Fruit fly (Drosophila melanogaster): Measurements from ENCODE around the gene Uba4.
A peak's percentile ranks its signal among the peaks of the same experiment; 100 is the strongest.

Uba4 gene

DNA sequence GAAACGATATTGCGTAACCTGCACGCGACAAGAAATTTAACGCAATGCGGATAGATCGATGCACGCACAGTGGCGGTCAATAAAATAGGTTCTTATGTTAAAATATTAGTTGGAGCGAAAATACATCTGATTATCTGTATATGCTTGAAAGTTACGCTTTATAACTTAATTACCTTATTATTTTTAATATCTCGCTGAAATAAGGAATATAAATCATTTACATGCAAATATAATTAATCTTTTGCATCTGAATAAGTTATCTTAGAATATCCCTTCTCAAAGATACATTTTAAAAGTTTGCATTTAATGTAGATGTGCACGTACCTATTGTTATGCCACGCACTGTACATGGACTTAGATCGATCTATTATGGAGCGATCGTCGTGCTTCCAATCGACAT is 45.5 kb upstream of the Uba4 start (continued):
- TF ChIP-seq CG11762 (GFP tag; optimal IDR thresholded peaks at IDR 0.05; ENCODE audit: insufficient read depth) (peak; percentile 36), Hr39 (GFP tag; optimal IDR thresholded peaks at IDR 0.05) (peak; percentile 38), CG6792 (GFP tag; optimal IDR thresholded peaks at IDR 0.05) (peak; percentile 35), acj6 (GFP tag; optimal IDR thresholded peaks at IDR 0.05) (peak; percentile 62), CG11294 (GFP tag; IDR thresholded peaks at IDR 0.05) (no peak), Hr38 (GFP tag; optimal IDR thresholded peaks at IDR 0.05) (no peak), Eip93F (GFP tag; optimal IDR thresholded peaks at IDR 0.05) (no peak), Sox102F (GFP tag; optimal IDR thresholded peaks at IDR 0.05) (no peak), Met (GFP tag; optimal IDR thresholded peaks at IDR 0.05) (peak; percentile 49), CG8319 (GFP tag; optimal IDR thresholded peaks at IDR 0.05) (no peak), OdsH (GFP tag; optimal IDR thresholded peaks at IDR 0.05) (peak; percentile 65), fd85E (GFP tag; optimal IDR thresholded peaks at IDR 0.05) (no peak), CG1621 (tag; optimal IDR thresholded peaks at IDR 0.05) (peak; percentile 49), CG9139 (GFP tag; optimal IDR thresholded peaks at IDR 0.05) (peak; percentile 7)

DNA sequence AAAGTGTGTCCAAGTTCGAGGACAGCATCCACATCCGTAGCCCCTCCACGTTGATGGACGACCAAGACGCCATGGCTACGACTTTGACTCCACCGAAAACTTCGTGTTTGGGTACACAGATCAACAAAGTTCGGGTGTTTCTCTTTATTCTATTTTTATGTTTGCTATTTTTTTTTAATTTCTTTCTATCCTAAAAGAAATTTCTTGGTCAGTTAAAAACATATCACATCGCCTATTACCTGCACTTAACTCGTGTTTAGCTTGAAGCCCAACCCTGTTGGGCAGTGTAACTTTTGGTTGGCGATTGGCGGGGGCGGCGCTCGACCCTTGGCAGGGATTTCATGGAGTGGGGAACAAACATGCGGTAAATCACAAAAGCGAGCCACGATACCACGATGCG is 43.8 kb upstream of the Uba4 start:
- TF ChIP-seq CG10631 (GFP tag; optimal IDR thresholded peaks at IDR 0.05) (peak; percentile 63), CG31627 (GFP tag; optimal IDR thresholded peaks at IDR 0.05) (peak; percentile 73), cyc (GFP tag; optimal IDR thresholded peaks at IDR 0.05) (peak; percentile 74), Smox (GFP tag; optimal IDR thresholded peaks at IDR 0.05) (peak; percentile 63), Hr39 (GFP tag; optimal IDR thresholded peaks at IDR 0.05) (peak; percentile 70), Sox102F (GFP tag; optimal IDR thresholded peaks at IDR 0.05) (peak; percentile 78), acj6 (GFP tag; optimal IDR thresholded peaks at IDR 0.05) (peak; percentile 59), OdsH (GFP tag; optimal IDR thresholded peaks at IDR 0.05) (peak; percentile 66), CG15336 (GFP tag; IDR thresholded peaks at IDR 0.05) (peak; percentile 72), Hr38 (GFP tag; optimal IDR thresholded peaks at IDR 0.05) (no peak), achi (GFP tag; optimal IDR thresholded peaks at IDR 0.05) (peak; percentile 68), Ets21C (GFP tag; optimal IDR thresholded peaks at IDR 0.05) (peak; percentile 56), Sox15 (GFP tag; optimal IDR thresholded peaks at IDR 0.05) (peak; percentile 69), Hr4 (GFP tag; optimal IDR thresholded peaks at IDR 0.05) (peak; percentile 51), ss (GFP tag; optimal IDR thresholded peaks at IDR 0.05) (peak; percentile 81 to 82), net (GFP tag; optimal IDR thresholded peaks at IDR 0.05) (peak; percentile 79), CG34406 (GFP tag; optimal IDR thresholded peaks at IDR 0.05) (peak; percentile 71), CG6163 (GFP tag; IDR thresholded peaks at IDR 0.05) (peak; percentile 75; the same call in 2 of the 3 replicates), eg (GFP tag; IDR thresholded peaks at IDR 0.05) (peak; percentile 75), topi (GFP tag; optimal IDR thresholded peaks at IDR 0.05) (peak; percentile 73), CG6808 (GFP tag; optimal IDR thresholded peaks at IDR 0.05) (peak; percentile 84), CG3919 (GFP tag; optimal IDR thresholded peaks at IDR 0.05) (peak; percentile 77), Sox14 (GFP tag; optimal IDR thresholded peaks at IDR 0.05) (peak; percentile 85), CG1621 (tag; optimal IDR thresholded peaks at IDR 0.05) (peak; percentile 58), Gug (GFP tag; IDR thresholded peaks at IDR 0.05) (peak; percentile 40; the same call in 1 of the 2 replicates), Blimp-1 (GFP tag; optimal IDR thresholded peaks at IDR 0.05) (peak; percentile 58), Ets96B (tag; optimal IDR thresholded peaks at IDR 0.05) (peak; percentile 67), CG6854 (GFP tag; optimal IDR thresholded peaks at IDR 0.05) (peak; percentile 78), fd59A (GFP tag; optimal IDR thresholded peaks at IDR 0.05) (peak; percentile 62), spab (GFP tag; optimal IDR thresholded peaks at IDR 0.05) (peak; percentile 84), pdm3 (GFP tag; optimal IDR thresholded peaks at IDR 0.05) (peak; percentile 73), vri (GFP tag; optimal IDR thresholded peaks at IDR 0.05) (peak; percentile 61), CG7368 (GFP tag; optimal IDR thresholded peaks at IDR 0.05) (peak; percentile 69), CG8119 (GFP tag; IDR thresholded peaks at IDR 0.05) (peak; percentile 71; the same call in 2 of the 3 replicates), CG8319 (GFP tag; optimal IDR thresholded peaks at IDR 0.05) (peak; percentile 72), Met (GFP tag; optimal IDR thresholded peaks at IDR 0.05) (peak; percentile 85), svp (GFP tag) (peak; percentile 94), CG6276 (GFP tag; optimal IDR thresholded peaks at IDR 0.05) (peak; percentile 39), fkh (GFP tag; optimal IDR thresholded peaks at IDR 0.05) (no peak), CG11902 (GFP tag; optimal IDR thresholded peaks at IDR 0.05) (peak; percentile 70), CG10669 (GFP tag; optimal IDR thresholded peaks at IDR 0.05) (peak; percentile 84), Eip93F (GFP tag; optimal IDR thresholded peaks at IDR 0.05) (peak; percentile 34), CG3032 (tag; optimal IDR thresholded peaks at IDR 0.05) (peak; percentile 81), CG32006 (GFP tag; optimal IDR thresholded peaks at IDR 0.05) (peak; percentile 58)
